Worm (Caenorhabditis elegans) whole organism, midembryonic: ENCODE results near the gene gst-33.
"Not testable (repeated sequence)": the region's sequence is repeated elsewhere in the genome, so short reads cannot be mapped to it uniquely, and the experiment has no call there.

ENCODE experiments used
- T22C8.4 ChIP-seq: fragments of 200-800 bp; sonication (Bioruptor generic); IDR thresholded peaks from 2 replicates; pipeline ENCODE4 v1.3.6; 2022; ENCODE audit warnings: missing genetic modification characterization, missing compliant biosample characterization
- cog-1 ChIP-seq: sonication (generic microtip); optimal IDR thresholded peaks from 2 replicates; lab custom pipeline; 2016; ENCODE audit warnings: missing genetic modification characterization, missing compliant biosample characterization
- flt-1 ChIP-seq: fragments of 200-800 bp; sonication (Bioruptor generic); IDR thresholded peaks from 2 replicates; pipeline ENCODE4 v1.3.6; 2022; ENCODE audit warnings: missing genetic modification characterization, missing compliant biosample characterization
- klf-2 ChIP-seq: fragments of 200-800 bp; sonication (Bioruptor generic); conservative IDR thresholded peaks from 2 replicates; pipeline ENCODE4 v1.3.6; 2022; ENCODE audit warnings: missing genetic modification reagents, missing genetic modification characterization, missing compliant biosample characterization
- med-1 ChIP-seq: sonication (generic microtip); optimal IDR thresholded peaks from 2 replicates; lab custom pipeline; 2017; ENCODE audit warnings: missing genetic modification characterization, mild to moderate bottlenecking, missing compliant biosample characterization, antibody characterized with exemption, missing genetic modification reagents; ENCODE audit not compliant: insufficient read depth
- ref-1 ChIP-seq: fragments of 200-800 bp; sonication (Bioruptor generic); conservative IDR thresholded peaks from 2 replicates; pipeline ENCODE4 v1.3.6; 2022; ENCODE audit warnings: missing genetic modification reagents, missing genetic modification characterization, missing compliant biosample characterization
- tab-1 ChIP-seq: fragments of 200-800 bp; sonication (Bioruptor generic); IDR thresholded peaks from 2 replicates; pipeline ENCODE4 v1.3.6; 2022; ENCODE audit warnings: missing genetic modification characterization, missing compliant biosample characterization
- ztf-23 ChIP-seq: fragments of 200-800 bp; sonication (Bioruptor generic); IDR thresholded peaks from 2 replicates; pipeline ENCODE4 v1.3.6; 2022; ENCODE audit warnings: missing genetic modification reagents, missing genetic modification characterization, missing compliant biosample characterization
- ztf-29 ChIP-seq: fragments of 200-800 bp; sonication (Bioruptor generic); IDR thresholded peaks from 2 replicates; pipeline ENCODE4 v1.3.6; 2022; ENCODE audit warnings: missing genetic modification reagents, missing genetic modification characterization, missing compliant biosample characterization

gst-33 gene

DNA sequence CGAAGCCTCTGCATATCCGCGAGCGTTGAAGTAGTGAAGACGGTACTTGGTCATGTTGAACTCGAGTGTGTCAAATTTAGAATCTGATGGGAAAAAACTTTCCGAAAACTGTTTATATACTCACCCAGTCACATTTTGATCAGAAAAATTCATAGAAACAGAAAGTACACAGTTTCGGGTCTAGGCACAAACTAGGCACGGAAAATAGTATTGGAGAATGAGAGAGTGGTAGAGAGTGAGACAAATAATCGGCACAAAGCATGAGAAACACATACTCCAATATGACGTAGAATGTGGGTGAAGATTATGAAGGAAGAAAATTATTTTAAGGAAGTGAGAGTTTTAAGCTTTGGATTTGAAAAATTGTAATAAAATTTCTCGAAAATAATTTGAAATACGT lies at the start of gene gst-33:
TSS of gene gst-33 (minus strand) at position 127 of the 400 bp plus-strand sequence.
- no peak for TF ChIP-seq ztf-29
- no peak for TF ChIP-seq tab-1
- TF ChIP-seq ztf-23, result no peak
- no peak for TF ChIP-seq T22C8.4 (GFP tag; lab: Robert Waterston, UW)
- TF ChIP-seq cog-1 (tag; lab: Kevin White, UChicago), result no peak
- no peak for TF ChIP-seq klf-2 (GFP tag; lab: Robert Waterston, UW)
- TF ChIP-seq flt-1 (GFP tag; lab: Robert Waterston, UW), result no peak
- no peak for TF ChIP-seq med-1 (GFP tag; lab: Kevin White, UChicago)
- TF ChIP-seq ref-1, result no peak

DNA sequence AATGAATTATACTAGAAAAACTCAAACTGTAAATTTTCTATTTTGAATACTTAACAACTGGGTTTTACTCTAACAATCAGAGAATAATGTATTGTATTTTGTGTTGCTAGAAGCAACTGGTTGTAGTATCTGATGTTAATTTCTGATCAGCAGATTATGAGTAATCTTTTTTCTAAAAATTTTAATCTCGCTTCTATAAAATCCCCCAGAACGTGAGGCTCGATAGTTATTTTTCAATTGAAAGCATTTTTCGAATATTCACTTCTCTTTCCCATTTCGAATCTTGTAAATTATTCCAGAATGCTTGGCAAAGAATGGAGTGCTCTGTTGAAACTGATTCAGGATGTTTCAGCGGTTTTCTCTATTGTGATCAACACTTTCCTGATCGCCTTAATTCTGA lies 49.5 kb upstream of the gst-33 start, which contains the start of gene str-227:
TSS of gene str-227 (plus strand) at position 301 of the 400 bp plus-strand sequence.
- TF ChIP-seq T22C8.4 (GFP tag; lab: Robert Waterston, UW) (no peak), flt-1 (GFP tag; lab: Robert Waterston, UW) (no peak), klf-2 (GFP tag; lab: Robert Waterston, UW) (no peak), cog-1 (tag; lab: Kevin White, UChicago) (no peak), med-1 (GFP tag; lab: Kevin White, UChicago) (no peak), tab-1 (no peak), ztf-23 (no peak), ztf-29 (no peak), ref-1 (no peak)

DNA sequence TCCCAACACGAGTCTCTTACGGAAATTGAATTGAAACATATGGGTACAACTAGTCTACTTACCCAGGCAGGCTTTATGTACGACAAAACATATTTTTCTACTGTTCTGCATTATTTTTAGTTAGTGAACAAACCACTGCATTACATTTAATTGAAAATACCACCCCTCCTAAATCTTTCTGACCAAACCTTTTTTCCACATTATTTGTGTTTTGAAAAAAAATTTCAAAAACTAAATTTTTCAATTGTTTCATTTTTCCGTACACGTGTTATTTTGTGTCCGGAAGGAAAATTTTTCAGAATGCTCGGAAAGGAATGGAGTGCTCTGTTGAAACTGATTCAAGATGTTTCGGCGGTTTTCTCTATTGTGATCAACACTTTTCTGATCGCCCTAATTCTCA lies 44.0 kb upstream of the gst-33 start, which contains the start of gene str-226:
TSS of gene str-226 (plus strand) at position 301 of the 400 bp plus-strand sequence.
- no peak for TF ChIP-seq med-1 (GFP tag; lab: Kevin White, UChicago)
- no peak for TF ChIP-seq cog-1 (tag; lab: Kevin White, UChicago)

DNA sequence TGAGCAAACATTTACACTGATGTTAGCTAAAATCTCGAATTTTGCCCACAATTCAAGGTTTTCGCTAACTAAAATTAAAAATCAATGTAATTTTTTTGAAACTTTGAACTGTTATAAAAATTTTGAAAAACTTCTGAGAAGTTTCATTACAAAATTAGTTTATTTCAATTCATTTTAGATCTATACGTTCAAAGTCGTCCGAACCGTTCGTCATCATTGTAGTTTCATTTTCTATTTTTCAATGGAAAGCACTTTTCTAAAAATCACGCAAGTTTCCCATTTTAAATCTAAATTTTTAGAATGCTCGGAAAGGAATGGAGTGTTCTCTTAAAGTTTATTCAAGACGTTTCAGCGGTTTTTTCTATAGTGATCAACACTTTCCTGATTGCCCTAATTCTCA lies 41.5 kb upstream of the gst-33 start, which contains the start of gene str-228:
TSS of gene str-228 (plus strand) at position 301 of the 400 bp plus-strand sequence.
- TF ChIP-seq cog-1 (tag; lab: Kevin White, UChicago) (no peak), ztf-29 (no peak), flt-1 (GFP tag; lab: Robert Waterston, UW) (no peak), T22C8.4 (GFP tag; lab: Robert Waterston, UW) (no peak), ztf-23 (no peak), ref-1 (no peak), tab-1 (no peak), klf-2 (GFP tag; lab: Robert Waterston, UW) (no peak), med-1 (GFP tag; lab: Kevin White, UChicago) (no peak)

DNA sequence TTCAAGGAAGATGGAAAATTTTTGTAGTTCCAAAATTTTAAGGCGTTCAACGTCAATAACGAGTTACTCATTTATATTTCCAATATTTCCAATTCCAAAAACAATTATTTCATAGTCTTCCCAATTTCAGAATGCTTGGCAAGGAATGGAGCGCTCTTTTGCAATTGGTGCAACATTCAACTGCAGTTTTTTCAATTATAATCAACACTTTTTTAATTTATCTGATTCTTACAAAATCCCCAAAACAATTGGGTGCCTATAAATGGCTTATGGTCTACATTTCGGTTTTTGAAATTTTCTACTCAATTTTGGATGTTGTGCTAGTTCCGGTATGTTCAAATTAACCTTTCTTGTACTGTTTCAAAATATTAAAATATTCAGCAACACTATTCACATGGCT lies 39.3 kb upstream of the gst-33 start, which contains the start of gene str-225:
TSS of gene str-225 (plus strand) at position 132 of the 400 bp plus-strand sequence.
- TF ChIP-seq ztf-29, result no peak
- no peak for TF ChIP-seq flt-1 (GFP tag; lab: Robert Waterston, UW)
- no peak for TF ChIP-seq T22C8.4 (GFP tag; lab: Robert Waterston, UW)
- TF ChIP-seq tab-1, result no peak
- no peak for TF ChIP-seq cog-1 (tag; lab: Kevin White, UChicago)
- no peak for TF ChIP-seq klf-2 (GFP tag; lab: Robert Waterston, UW)
- no peak for TF ChIP-seq ztf-23
- TF ChIP-seq ref-1, result no peak
- no peak for TF ChIP-seq med-1 (GFP tag; lab: Kevin White, UChicago)

DNA sequence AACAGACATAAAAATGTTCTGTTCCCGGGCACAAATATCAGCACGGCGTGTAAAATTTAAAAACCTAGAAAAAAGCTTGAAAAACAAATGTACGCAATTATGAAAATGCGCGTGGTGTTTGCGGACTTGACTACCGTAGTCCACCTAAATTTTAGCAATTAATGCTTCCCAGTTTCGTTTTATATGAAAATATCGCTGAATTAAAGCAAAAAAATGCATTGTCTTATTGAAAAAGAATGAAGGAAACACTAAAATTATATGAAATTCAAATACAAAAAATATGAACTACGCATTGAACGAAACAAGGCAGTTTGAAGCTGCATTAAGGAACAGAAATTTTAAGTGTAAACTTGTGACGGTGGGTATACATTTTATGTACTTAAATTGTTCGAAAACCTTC lies 37.9 kb upstream of the gst-33 start, which contains the start of gene ugt-64:
TSS of gene ugt-64 (minus strand) at position 101 of the 400 bp plus-strand sequence.
- not testable (repeated sequence) for TF ChIP-seq flt-1 (GFP tag; lab: Robert Waterston, UW); T22C8.4 (GFP tag; lab: Robert Waterston, UW); ztf-23

DNA sequence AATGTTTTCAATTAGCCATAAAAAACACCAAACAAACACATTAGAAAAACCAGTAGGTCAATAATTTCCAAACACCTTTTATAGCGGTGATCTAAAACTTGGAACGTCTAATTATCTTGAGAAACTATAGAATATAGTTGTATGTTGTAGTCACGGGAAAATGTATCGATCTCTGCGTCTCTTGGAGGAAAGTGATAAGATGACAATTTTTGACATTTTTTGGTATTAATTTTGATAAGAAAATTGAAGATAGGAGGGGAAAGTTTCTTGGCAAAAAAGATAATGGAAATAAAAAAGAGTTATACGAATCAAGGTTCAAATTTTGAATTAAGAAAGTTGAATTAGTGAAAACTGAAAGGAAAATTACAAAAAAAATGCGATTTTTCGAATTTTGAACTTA lies 37.4 kb upstream of the gst-33 start:
- TF ChIP-seq klf-2 (GFP tag; lab: Robert Waterston, UW), result no peak

DNA sequence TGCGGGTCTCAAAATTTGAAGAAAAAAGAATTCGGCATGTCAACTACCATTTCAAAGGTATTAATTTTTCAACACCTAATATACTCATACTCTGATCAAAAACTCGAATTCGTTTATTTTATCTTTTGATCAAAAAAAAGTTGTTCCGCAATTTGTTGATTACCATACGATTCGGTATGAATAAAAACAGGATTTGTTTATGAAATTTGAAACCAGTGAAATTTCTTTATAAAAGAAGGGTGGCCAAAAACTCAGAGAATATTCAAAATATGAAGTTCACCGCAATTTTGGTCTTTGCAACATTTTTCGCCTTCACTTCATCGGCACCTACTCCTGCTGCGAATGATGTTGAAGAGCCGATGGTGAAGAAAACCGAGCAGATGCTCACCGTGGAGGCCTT lies 33.7 kb upstream of the gst-33 start, which contains the start of the genes C07G3.8 and C07G3.10:
TSS of gene C07G3.8 (minus strand) at position 101 of the 400 bp plus-strand sequence.
TSS of gene C07G3.10 (plus strand) at position 270 of the 400 bp plus-strand sequence.
- no peak for TF ChIP-seq med-1 (GFP tag; lab: Kevin White, UChicago)
- no peak for TF ChIP-seq tab-1
- no peak for TF ChIP-seq T22C8.4 (GFP tag; lab: Robert Waterston, UW)
- no peak for TF ChIP-seq ztf-29
- no peak for TF ChIP-seq flt-1 (GFP tag; lab: Robert Waterston, UW)
- no peak for TF ChIP-seq klf-2 (GFP tag; lab: Robert Waterston, UW)

DNA sequence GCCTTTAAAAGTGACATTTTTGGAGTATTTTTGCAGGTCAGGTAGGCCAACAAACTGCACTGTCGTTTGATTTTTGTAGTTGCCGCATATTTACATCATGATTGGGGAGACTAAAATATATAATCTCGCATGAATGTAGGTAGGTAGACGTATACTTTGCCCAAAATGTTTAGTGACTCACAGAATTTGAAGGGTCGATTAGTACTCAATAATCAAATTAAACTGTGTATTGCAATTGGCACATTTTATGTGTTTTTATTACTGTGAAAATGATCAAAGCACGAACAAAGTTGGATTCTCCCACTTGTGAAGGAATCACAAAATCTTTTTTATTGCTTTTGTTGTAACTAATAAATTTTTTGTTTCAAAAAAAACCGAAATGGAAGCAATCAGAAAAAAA lies 28.5 kb upstream of the gst-33 start, which contains the start of gene C07G3.15:
TSS of gene C07G3.15 (minus strand) at position 101 of the 400 bp plus-strand sequence.
- no peak for TF ChIP-seq T22C8.4 (GFP tag; lab: Robert Waterston, UW)

DNA sequence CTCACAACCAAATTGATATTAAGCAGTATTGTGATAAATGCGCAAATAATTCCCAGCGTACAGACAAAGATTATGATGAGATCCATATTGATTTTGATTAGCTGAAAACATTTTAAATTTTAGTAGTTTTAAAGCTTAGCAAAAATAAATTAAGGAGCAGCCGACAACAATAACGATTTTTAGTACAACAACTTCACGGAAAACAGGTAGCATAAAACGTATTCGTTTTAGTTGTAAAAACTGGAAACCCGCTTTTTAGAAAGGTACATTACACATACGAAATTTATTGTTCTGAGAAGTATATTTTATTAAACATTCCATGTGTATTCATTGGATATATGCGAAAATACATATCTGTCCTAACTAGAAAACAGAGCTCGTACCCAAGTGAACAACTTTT lies 22.1 kb upstream of the gst-33 start, which contains the start of gene srbc-36:
TSS of gene srbc-36 (minus strand) at position 101 of the 400 bp plus-strand sequence.
- no peak for TF ChIP-seq tab-1
- TF ChIP-seq ref-1, result no peak
- no peak for TF ChIP-seq med-1 (GFP tag; lab: Kevin White, UChicago)
- TF ChIP-seq cog-1 (tag; lab: Kevin White, UChicago), result no peak
- TF ChIP-seq ztf-29, result no peak
- TF ChIP-seq flt-1 (GFP tag; lab: Robert Waterston, UW), result no peak
- no peak for TF ChIP-seq T22C8.4 (GFP tag; lab: Robert Waterston, UW)
- no peak for TF ChIP-seq ztf-23

DNA sequence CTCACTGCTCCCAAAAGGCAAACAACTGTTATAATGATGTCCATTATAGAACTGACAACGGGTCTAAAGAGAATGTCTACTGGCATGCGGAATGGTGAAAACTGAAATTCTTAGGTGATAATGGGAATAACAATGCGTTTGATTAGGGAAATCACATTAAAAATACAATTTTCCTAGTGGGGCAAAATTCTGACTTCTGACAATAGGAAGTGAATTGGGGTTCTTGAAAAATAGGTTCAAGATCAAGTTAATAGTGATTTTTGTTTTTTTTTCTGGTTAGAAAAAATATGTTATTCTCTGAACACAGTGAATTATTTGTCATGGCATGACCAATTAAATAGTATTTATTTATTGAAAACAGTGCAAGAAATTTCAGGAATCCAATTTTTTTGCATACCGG lies 18.5 kb upstream of the gst-33 start, which contains the start of gene srbc-32:
TSS of gene srbc-32 (minus strand) at position 101 of the 400 bp plus-strand sequence.
- TF ChIP-seq klf-2 (GFP tag; lab: Robert Waterston, UW) (no peak), ref-1 (no peak), flt-1 (GFP tag; lab: Robert Waterston, UW) (no peak), ztf-29 (no peak), med-1 (GFP tag; lab: Kevin White, UChicago) (no peak), cog-1 (tag; lab: Kevin White, UChicago) (no peak), ztf-23 (no peak), T22C8.4 (GFP tag; lab: Robert Waterston, UW) (no peak)
